Fruit fly (Drosophila melanogaster): ENCODE measurements around the gene CG16782.

CG16782 gene

dm6 chrX:3431641-3432040, 28.4 kb downstream of the CG16782 start (continued):
- TF ChIP-seq CG2678 (tag; optimal IDR thresholded peaks at IDR 0.05) (peak; percentile 75), repo (GFP tag; optimal IDR thresholded peaks at IDR 0.05) (no peak), dmrt11E (tag; optimal IDR thresholded peaks at IDR 0.05) (peak; percentile 36), dmrt99B (tag; optimal IDR thresholded peaks at IDR 0.05) (peak; percentile 84), al (GFP tag; IDR thresholded peaks at IDR 0.05) (peak; percentile 76), CG3407 (GFP tag; optimal IDR thresholded peaks at IDR 0.05) (peak; percentile 20), Mad (GFP tag; optimal IDR thresholded peaks at IDR 0.05) (no peak), CG15696 (tag; optimal IDR thresholded peaks at IDR 0.05) (no peak), CG16813 (GFP tag; IDR thresholded peaks at IDR 0.05; ENCODE audit: partially characterized antibody) (no peak), CG4820 (GFP tag; optimal IDR thresholded peaks at IDR 0.05) (peak; percentile 30), CG4617 (GFP tag; optimal IDR thresholded peaks at IDR 0.05; ENCODE audit: borderline replicate concordance) (no peak), bbx (GFP tag; IDR thresholded peaks at IDR 0.05; ENCODE audit: partially characterized antibody) (no peak), CG4854 (GFP tag; optimal IDR thresholded peaks at IDR 0.05) (no peak), CG10274 (GFP tag; optimal IDR thresholded peaks at IDR 0.05) (no peak), tup (GFP tag; optimal IDR thresholded peaks at IDR 0.05) (no peak), stwl (tag; optimal IDR thresholded peaks at IDR 0.05) (no peak), cato (GFP tag; optimal IDR thresholded peaks at IDR 0.05; ENCODE audit: borderline replicate concordance) (no peak), en (GFP tag; optimal IDR thresholded peaks at IDR 0.05) (no peak), CTCF (GFP tag; optimal IDR thresholded peaks at IDR 0.05) (no peak), tll (GFP tag; optimal IDR thresholded peaks at IDR 0.05) (no peak), z (GFP tag; IDR thresholded peaks at IDR 0.05) (no peak), grau (tag; optimal IDR thresholded peaks at IDR 0.05) (peak; percentile 75), CG32767 (GFP tag; IDR thresholded peaks at IDR 0.05) (peak; percentile 83), klu (GFP tag; IDR thresholded peaks at IDR 0.05) (peak; percentile 57), fd3F (GFP tag; optimal IDR thresholded peaks at IDR 0.05) (peak; percentile 60), CG9727 (GFP tag; optimal IDR thresholded peaks at IDR 0.05) (peak; percentile 56), CG8388 (GFP tag; optimal IDR thresholded peaks at IDR 0.05) (peak; percentile 72), slbo (GFP tag; IDR thresholded peaks at IDR 0.05) (peak; percentile 88), CG17385 (GFP tag; optimal IDR thresholded peaks at IDR 0.05) (peak; percentile 58)

dm6 chrX:3429952-3430351, 30.1 kb downstream of the CG16782 start:
- TF ChIP-seq Med (GFP tag) (peak; percentile 59), CG13775 (GFP tag; optimal IDR thresholded peaks at IDR 0.05) (no peak), CG14710 (tag; optimal IDR thresholded peaks at IDR 0.05) (no peak), grn (GFP tag; optimal IDR thresholded peaks at IDR 0.05) (peak; percentile 69), CG14667 (GFP tag; IDR thresholded peaks at IDR 0.05) (no peak), ssp (GFP tag; IDR thresholded peaks at IDR 0.05) (no peak), grau (tag; optimal IDR thresholded peaks at IDR 0.05) (peak; percentile 38), CG12769 (tag; optimal IDR thresholded peaks at IDR 0.05) (peak; percentile 17), CG15696 (tag; optimal IDR thresholded peaks at IDR 0.05) (peak; percentile 9), CG31441 (GFP tag; IDR thresholded peaks at IDR 0.05) (no peak), z (GFP tag; IDR thresholded peaks at IDR 0.05) (no peak), row (GFP tag; IDR thresholded peaks at IDR 0.05) (0 out of 3 replicates have a peak, but pooled peaks have one; percentile 12), CG32532 (GFP tag; IDR thresholded peaks at IDR 0.05) (peak; percentile 21; the same call in 1 of the 2 replicates), slbo (GFP tag; IDR thresholded peaks at IDR 0.05) (0 out of 2 replicates have a peak, but pooled peaks have one; percentile 12), sug (tag; optimal IDR thresholded peaks at IDR 0.05) (peak; percentile 81), lola (GFP tag; optimal IDR thresholded peaks at IDR 0.05) (no peak), jumu (GFP tag; optimal IDR thresholded peaks at IDR 0.05) (no peak), unc-4 (GFP tag; IDR thresholded peaks at IDR 0.05; ENCODE audit: partially characterized antibody) (no peak), CG8924 (tag; optimal IDR thresholded peaks at IDR 0.05) (no peak), ci (GFP tag; IDR thresholded peaks at IDR 0.05) (no peak), sens (GFP tag) (peak; percentile 58), exex (tag; optimal IDR thresholded peaks at IDR 0.05) (peak; percentile 53), usp (GFP tag; optimal IDR thresholded peaks at IDR 0.05) (no peak)
